Worm (Caenorhabditis elegans) whole organism, L4 larva: ENCODE results near the gene fbxc-43.
A peak's percentile ranks its signal among the peaks of the same experiment; 100 is the strongest.

Experiments used
- F10B5.3 ChIP-seq: sonication (generic microtip); optimal IDR thresholded peaks from 2 replicates; lab custom pipeline; 2016; ENCODE audit warnings: mild to moderate bottlenecking, missing genetic modification characterization, missing compliant biosample characterization
- F37D6.2 ChIP-seq: sonication (generic microtip); optimal IDR thresholded peaks from 2 replicates; lab custom pipeline; 2016; ENCODE audit warnings: mild to moderate bottlenecking, missing genetic modification characterization, missing compliant biosample characterization
- F44E2.7 ChIP-seq: fragments of 200-800 bp; sonication (Bioruptor generic); IDR thresholded peaks from 2 replicates; pipeline ENCODE4 v2.1.2; 2022; ENCODE audit warnings: missing genetic modification characterization, missing compliant biosample characterization
- F49E8.2 ChIP-seq: sonication (generic microtip); optimal IDR thresholded peaks from 2 replicates; lab custom pipeline; 2016; ENCODE audit warnings: missing compliant biosample characterization, mild to moderate bottlenecking, missing genetic modification characterization, borderline replicate concordance
- R02D3.7 ChIP-seq: fragments of 150-350 bp; sonication (generic microtip); optimal IDR thresholded peaks from 3 replicates; lab custom pipeline; 2014; ENCODE audit warnings: missing biosample characterization, missing genetic modification characterization
- T26A8.4 ChIP-seq: fragments of 200-800 bp; sonication (Bioruptor generic); IDR thresholded peaks from 2 replicates; pipeline ENCODE4 v1.3.6; 2022; ENCODE audit warnings: missing genetic modification characterization, missing compliant biosample characterization
- Y105C5A.15 ChIP-seq: fragments of 200-800 bp; sonication (Bioruptor generic); IDR thresholded peaks from 2 replicates; pipeline ENCODE4 v1.3.6; 2022; ENCODE audit warnings: missing genetic modification characterization, missing compliant biosample characterization
- ZK337.2 ChIP-seq: fragments of 200-800 bp; sonication (Bioruptor generic); IDR thresholded peaks from 2 replicates; pipeline ENCODE4 v1.3.6; 2022; ENCODE audit warnings: missing genetic modification reagents, missing genetic modification characterization, missing compliant biosample characterization
- aha-1 ChIP-seq: fragments of 150-350 bp; peaks from one replicate; lab custom pipeline; 2014; ENCODE audit warnings: missing biosample characterization, missing genetic modification characterization
- ama-1 ChIP-seq: fragments of 150-350 bp; optimal IDR thresholded peaks from 2 replicates; lab custom pipeline; 2014; ENCODE audit warnings: inconsistent platforms, mixed read lengths
- arid-1 ChIP-seq: fragments of 200-800 bp; sonication (Bioruptor generic); conservative IDR thresholded peaks from 2 replicates; pipeline ENCODE4 v1.3.6; 2022; ENCODE audit warnings: missing genetic modification reagents, missing genetic modification characterization, missing compliant biosample characterization
- attf-4 ChIP-seq: sonication (generic microtip); optimal IDR thresholded peaks from 3 replicates; lab custom pipeline; 2017; ENCODE audit warnings: missing biosample characterization, missing genetic modification characterization
- ceh-20 ChIP-seq: fragments of 200-800 bp; sonication (Bioruptor generic); IDR thresholded peaks from 2 replicates; pipeline ENCODE4 v1.3.6; 2022; ENCODE audit warnings: missing genetic modification reagents, missing genetic modification characterization, missing compliant biosample characterization
- ceh-44 ChIP-seq: fragments of 200-800 bp; sonication (Bioruptor generic); IDR thresholded peaks from 2 replicates; pipeline ENCODE4 v1.3.6; 2022; ENCODE audit warnings: missing genetic modification reagents, missing genetic modification characterization, missing compliant biosample characterization
- ctbp-1 ChIP-seq: fragments of 200-800 bp; sonication (Bioruptor generic); IDR thresholded peaks from 2 replicates; pipeline ENCODE4 v1.3.6; 2022; ENCODE audit warnings: missing genetic modification reagents, missing genetic modification characterization, missing compliant biosample characterization
- daf-12 ChIP-seq: fragments of 150-350 bp; optimal IDR thresholded peaks from 2 replicates; lab custom pipeline; 2014; ENCODE audit warnings: missing biosample characterization, missing genetic modification reagents, missing genetic modification characterization
- daf-16 ChIP-seq, 3 experiments: sonication (generic microtip); optimal IDR thresholded peaks; 2 replicates each; lab custom pipeline; 2016 to 2017; ENCODE audit warnings: missing genetic modification characterization in 3 of 3, missing genetic modification reagents in 3 of 3, mild to moderate bottlenecking in 2 of 3, missing compliant biosample characterization in 2 of 3, missing biosample characterization in 1 of 3, moderate library complexity in 1 of 3
- daf-8 ChIP-seq: fragments of 200-800 bp; sonication (Bioruptor generic); IDR thresholded peaks from 2 replicates; pipeline ENCODE4 v1.3.6; 2022; ENCODE audit warnings: missing genetic modification characterization, missing compliant biosample characterization
- dmd-6 ChIP-seq: fragments of 200-800 bp; sonication (Bioruptor generic); IDR thresholded peaks from 2 replicates; pipeline ENCODE4 v1.3.6; 2022; ENCODE audit warnings: missing genetic modification reagents, missing genetic modification characterization, missing compliant biosample characterization
- egl-27 ChIP-seq: sonication (generic microtip); optimal IDR thresholded peaks from 3 replicates; lab custom pipeline; 2017; ENCODE audit warnings: missing biosample characterization, missing genetic modification reagents, missing genetic modification characterization
- egl-43 ChIP-seq: fragments of 200-800 bp; sonication (Bioruptor generic); IDR thresholded peaks from 2 replicates; pipeline ENCODE4 v1.3.6; 2022; ENCODE audit warnings: missing genetic modification reagents, missing genetic modification characterization, missing compliant biosample characterization
- lim-7 ChIP-seq: fragments of 200-800 bp; sonication (Bioruptor generic); IDR thresholded peaks from 2 replicates; pipeline ENCODE4 v1.3.6; 2022; ENCODE audit warnings: missing genetic modification characterization, missing compliant biosample characterization
- lin-1 ChIP-seq: fragments of 200-800 bp; sonication (Bioruptor generic); IDR thresholded peaks from 2 replicates; pipeline ENCODE4 v1.3.6; 2022; ENCODE audit warnings: missing genetic modification reagents, missing genetic modification characterization, missing compliant biosample characterization
- lin-29 ChIP-seq: fragments of 200-800 bp; sonication (Bioruptor generic); IDR thresholded peaks from 2 replicates; pipeline ENCODE4 v1.3.6; 2022; ENCODE audit warnings: missing genetic modification reagents, missing genetic modification characterization, missing compliant biosample characterization
- lin-38 ChIP-seq: fragments of 200-800 bp; sonication (Bioruptor generic); IDR thresholded peaks from 2 replicates; pipeline ENCODE4 v1.3.6; 2022; ENCODE audit warnings: missing genetic modification reagents, missing genetic modification characterization, missing compliant biosample characterization
- madf-9 ChIP-seq: fragments of 200-800 bp; sonication (Bioruptor generic); conservative IDR thresholded peaks from 2 replicates; pipeline ENCODE4 v1.3.6; 2022; ENCODE audit warnings: missing genetic modification reagents, missing genetic modification characterization, missing compliant biosample characterization
- mdt-29 ChIP-seq: fragments of 200-800 bp; sonication (Bioruptor generic); IDR thresholded peaks from 2 replicates; pipeline ENCODE4 v1.3.6; 2022; ENCODE audit warnings: missing genetic modification reagents, missing genetic modification characterization, missing compliant biosample characterization
- nhr-237 ChIP-seq: sonication (generic microtip); optimal IDR thresholded peaks from 2 replicates; lab custom pipeline; 2017; ENCODE audit warnings: missing biosample characterization, missing genetic modification characterization
- nhr-41 ChIP-seq: fragments of 200-800 bp; sonication (Bioruptor generic); IDR thresholded peaks from 2 replicates; pipeline ENCODE4 v1.3.6; 2022; ENCODE audit warnings: missing genetic modification reagents, missing genetic modification characterization, missing compliant biosample characterization
- nhr-42 ChIP-seq: fragments of 200-800 bp; sonication (Bioruptor generic); IDR thresholded peaks from 2 replicates; pipeline ENCODE4 v1.3.6; 2022; ENCODE audit warnings: missing genetic modification characterization, missing compliant biosample characterization
- nhr-77 ChIP-seq: fragments of 150-350 bp; optimal IDR thresholded peaks from 2 replicates; lab custom pipeline; 2014; ENCODE audit warnings: missing biosample characterization, missing genetic modification characterization
- pha-4 ChIP-seq, 2 experiments: fragments of 150-350 bp in 1 of 2; fragments of 200-800 bp in 1 of 2; sonication (Bioruptor generic) in 1 of 2; IDR thresholded peaks in 1 of 2; optimal IDR thresholded peaks in 1 of 2; 2 replicates each; pipeline versions ENCODE4 v1.3.6 to Lab custom; 2014 to 2022; ENCODE audit warnings: missing genetic modification characterization in 2 of 2, missing genetic modification reagents in 2 of 2, missing biosample characterization in 1 of 2, missing compliant biosample characterization in 1 of 2
- php-3 ChIP-seq: fragments of 200-800 bp; sonication (Bioruptor generic); IDR thresholded peaks from 2 replicates; pipeline ENCODE4 v1.3.6; 2022; ENCODE audit warnings: missing genetic modification reagents, missing genetic modification characterization, missing compliant biosample characterization
- skn-1 ChIP-seq: fragments of 150-350 bp; optimal IDR thresholded peaks from 2 replicates; lab custom pipeline; 2014; ENCODE audit warnings: missing biosample characterization, missing genetic modification characterization
- snpc-1.2 ChIP-seq: fragments of 200-800 bp; sonication (Bioruptor generic); IDR thresholded peaks from 2 replicates; pipeline ENCODE4 v1.3.6; 2022; ENCODE audit warnings: missing genetic modification reagents, missing genetic modification characterization, missing compliant biosample characterization
- unc-62 ChIP-seq, 3 experiments: fragments of 150-350 bp in 1 of 3; sonication (generic microtip); optimal IDR thresholded peaks in 2 of 3; peaks in 1 of 3; 1 replicate in 1 of 3; 2 replicates in 2 of 3; lab custom pipeline; 2014 to 2017; ENCODE audit warnings: missing biosample characterization in 3 of 3, missing genetic modification characterization in 3 of 3, missing genetic modification reagents in 3 of 3, missing genotype in 1 of 3
- zfp-3 ChIP-seq: fragments of 200-800 bp; sonication (Bioruptor generic); conservative IDR thresholded peaks from 2 replicates; pipeline ENCODE4 v1.3.6; 2022; ENCODE audit warnings: missing genetic modification reagents, missing genetic modification characterization, missing compliant biosample characterization
- zip-11 ChIP-seq: fragments of 200-800 bp; sonication (Bioruptor generic); IDR thresholded peaks from 2 replicates; pipeline ENCODE4 v1.3.6; 2022; ENCODE audit warnings: missing genetic modification characterization, missing compliant biosample characterization

fbxc-43 gene

DNA sequence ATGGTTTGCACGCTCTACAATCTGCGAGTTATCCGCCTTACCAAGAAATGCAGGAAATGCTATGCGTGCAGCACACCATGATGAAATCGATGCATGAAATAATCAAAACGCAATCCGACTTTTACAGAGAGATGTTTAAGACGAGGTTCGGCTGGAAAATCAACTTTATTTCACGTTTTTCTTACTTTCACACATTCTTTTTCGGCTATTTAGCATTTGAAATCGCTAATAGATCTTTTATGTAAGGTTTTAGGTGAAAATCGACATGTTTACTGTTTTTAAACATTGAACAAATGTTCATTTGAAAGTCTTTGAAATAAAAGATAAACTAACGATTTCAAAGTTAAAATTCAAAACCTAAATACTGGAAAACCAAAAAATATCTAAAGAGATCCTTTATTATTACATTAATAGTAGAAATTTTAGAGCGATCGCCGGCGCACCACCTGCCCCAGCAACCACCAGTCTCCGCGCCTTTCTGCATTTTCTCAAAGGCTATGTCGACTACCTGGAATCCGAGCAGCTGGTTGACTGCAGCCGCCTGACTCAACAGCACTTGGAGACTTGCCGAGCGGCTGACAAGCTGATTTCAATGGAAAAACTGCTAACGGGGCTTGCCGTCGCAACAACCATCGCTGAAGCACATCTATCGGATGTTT, 7.6 kb downstream of the fbxc-43 start (continued):
- TF ChIP-seq arid-1 (GFP tag; lab: Robert Waterston, UW): peak; percentile 63
- TF ChIP-seq mdt-29 (GFP tag; lab: Robert Waterston, UW): no peak
- peak; percentile 81 for TF ChIP-seq egl-43 (GFP tag; lab: Robert Waterston, UW)
- TF ChIP-seq skn-1 (tag; lab: Kevin White, UChicago): no peak
- no peak for TF ChIP-seq madf-9 (GFP tag; lab: Robert Waterston, UW)
- no peak for TF ChIP-seq ceh-20
- TF ChIP-seq attf-4 (tag; lab: Kevin White, UChicago): no peak
- TF ChIP-seq F44E2.7 (GFP tag; lab: Robert Waterston, UW): no peak
- TF ChIP-seq ctbp-1 (GFP tag; lab: Robert Waterston, UW): no peak
- TF ChIP-seq nhr-77 (tag; lab: Kevin White, UChicago): no peak
- TF ChIP-seq php-3: peak; percentile 36; the same call in 1 of the 2 replicates
- no peak for TF ChIP-seq ama-1 (lab: Kevin White, UChicago)
- TF ChIP-seq lin-1: 0 out of 2 replicates have a peak, but pooled peaks have one; percentile 21
- TF ChIP-seq aha-1: peak; percentile 71
- no peak for TF ChIP-seq lim-7 (GFP tag; lab: Robert Waterston, UW)
- TF ChIP-seq nhr-41: no peak
- TF ChIP-seq nhr-237 (tag; lab: Kevin White, UChicago): no peak
- no peak for TF ChIP-seq lin-29 (GFP tag; lab: Robert Waterston, UW)
- TF ChIP-seq zfp-3 (GFP tag; lab: Robert Waterston, UW): no peak
- no peak for TF ChIP-seq T26A8.4 (GFP tag; lab: Robert Waterston, UW)
- peak; percentile 20 for TF ChIP-seq F49E8.2 (tag; lab: Kevin White, UChicago)
- peak; percentile 53; the same call in 1 of the 2 replicates for TF ChIP-seq snpc-1.2 (GFP tag; lab: Robert Waterston, UW)
- TF ChIP-seq R02D3.7: no peak
- TF ChIP-seq unc-62 (GFP tag; optimal IDR thresholded peaks at IDR 0.05 in 1 of 2; lab: Kevin White, UChicago): peak in 1 of 2 experiments; percentile 89
- no peak for TF ChIP-seq unc-62 (tag; optimal IDR thresholded peaks at IDR 0.05; lab: Kevin White, UChicago)
- TF ChIP-seq daf-16 (GFP tag; optimal IDR thresholded peaks at IDR 0.05; lab: Kevin White, UChicago): no peak
- TF ChIP-seq daf-16 (tag; optimal IDR thresholded peaks at IDR 0.05; lab: Kevin White, UChicago): no peak
- TF ChIP-seq lin-38 (GFP tag; lab: Robert Waterston, UW): peak; percentile 59
- TF ChIP-seq dmd-6 (GFP tag; lab: Robert Waterston, UW): no peak
- TF ChIP-seq F37D6.2 (tag; lab: Kevin White, UChicago): no peak
- TF ChIP-seq, all 104 proteins: peak for 17

DNA sequence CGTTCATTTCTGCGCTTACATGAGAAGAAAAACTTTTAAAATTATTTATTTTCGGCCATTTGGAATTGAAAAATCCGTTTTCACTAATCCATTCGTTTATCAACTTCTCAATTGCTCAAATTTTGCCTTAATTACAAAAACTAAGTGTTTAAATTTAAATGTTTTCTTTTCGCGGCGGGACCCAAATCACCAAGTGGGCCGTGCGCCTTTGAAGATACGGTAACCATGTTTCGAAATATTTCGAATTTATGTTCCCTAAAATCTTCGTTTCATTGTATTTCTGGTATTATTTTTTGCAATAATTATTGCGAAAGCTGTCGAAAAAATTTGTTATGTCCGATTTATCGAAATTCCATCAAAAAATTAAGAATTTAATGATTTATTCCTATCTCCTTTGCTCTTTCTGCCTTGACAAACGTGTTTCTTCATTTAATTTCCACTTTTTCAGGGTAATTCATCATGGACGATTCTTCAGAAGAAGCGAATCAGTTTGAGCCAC, 9.1 kb downstream of the fbxc-43 start, which contains the start of gene C16A11.4:
C16A11.4 (plus strand) TSS at position 449 of the 499 bp plus-strand sequence.
- peak; percentile 28 for TF ChIP-seq lin-38 (GFP tag; lab: Robert Waterston, UW)
- TF ChIP-seq Y105C5A.15 (GFP tag; lab: Robert Waterston, UW): no peak

DNA sequence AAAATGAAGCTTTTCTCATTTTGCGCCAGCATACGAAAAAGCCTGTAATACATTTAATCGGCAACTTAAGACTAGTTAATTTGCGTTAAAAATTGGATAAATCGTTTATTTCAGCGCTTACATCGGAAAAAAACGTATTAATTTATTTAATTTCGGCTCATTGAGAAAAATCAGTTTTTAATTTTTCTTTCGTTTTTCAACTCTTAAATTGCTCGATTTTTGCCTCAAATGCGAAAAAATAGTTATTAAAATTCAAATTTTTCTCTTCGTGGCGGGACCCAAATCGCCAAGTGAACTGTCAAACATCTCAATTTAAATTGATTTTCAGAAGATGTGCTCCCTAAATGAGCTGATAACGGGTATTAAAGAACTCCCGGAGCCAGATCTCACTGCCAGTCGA, 12.8 kb downstream of the fbxc-43 start, which contains the start of gene C16A11.5:
C16A11.5 (plus strand) TSS at position 323 of the 400 bp plus-strand sequence.
- TF ChIP-seq daf-12 (tag; lab: Kevin White, UChicago) (no peak), ZK337.2 (no peak), zip-11 (no peak), egl-43 (GFP tag; lab: Robert Waterston, UW) (no peak), nhr-237 (tag; lab: Kevin White, UChicago) (no peak), aha-1 (peak; percentile 77), egl-27 (tag; lab: Kevin White, UChicago) (no peak), pha-4 (GFP tag; IDR thresholded peaks at IDR 0.05; lab: Robert Waterston, UW) (no peak), pha-4 (tag; optimal IDR thresholded peaks at IDR 0.05; lab: Kevin White, UChicago) (no peak), nhr-42 (GFP tag; lab: Robert Waterston, UW) (no peak), F10B5.3 (no peak), mdt-29 (GFP tag; lab: Robert Waterston, UW) (no peak), ceh-44 (no peak), unc-62 (GFP tag; optimal IDR thresholded peaks at IDR 0.05 in 1 of 2; lab: Kevin White, UChicago) (peak in 1 of 2 experiments; percentile 92), unc-62 (tag; optimal IDR thresholded peaks at IDR 0.05; lab: Kevin White, UChicago) (no peak), daf-8 (GFP tag; lab: Robert Waterston, UW) (no peak)
